Worm (Caenorhabditis elegans) whole organism, young adult: ENCODE results near the gene mlc-2.

Experiments used
- B0035.1 ChIP-seq: sonication (generic microtip); optimal IDR thresholded peaks from 2 replicates; lab custom pipeline; 2016; ENCODE audit warnings: missing genetic modification characterization, mild to moderate bottlenecking, missing compliant biosample characterization, missing genotype, missing genetic modification reagents
- F23B12.7 ChIP-seq: sonication (generic microtip); optimal IDR thresholded peaks from 2 replicates; lab custom pipeline; 2017; ENCODE audit warnings: missing genetic modification characterization, mild to moderate bottlenecking, missing compliant biosample characterization, antibody characterized with exemption, moderate library complexity; ENCODE audit not compliant: insufficient read depth
- Y53F4B.3 ChIP-seq: fragments of 200-800 bp; sonication (Bioruptor generic); IDR thresholded peaks from 2 replicates; pipeline ENCODE4 v1.3.6; 2022; ENCODE audit warnings: missing genetic modification reagents, missing genetic modification characterization, missing compliant biosample characterization
- Y53G8AR.9 ChIP-seq: fragments of 200-800 bp; sonication (Bioruptor generic); conservative IDR thresholded peaks from 2 replicates; pipeline ENCODE4 v1.3.6; 2022; ENCODE audit warnings: missing genetic modification reagents, missing genetic modification characterization, missing compliant biosample characterization
- dpl-1 ChIP-seq: fragments of 150-350 bp; optimal IDR thresholded peaks from 2 replicates; lab custom pipeline; 2014; ENCODE audit warnings: missing biosample characterization, missing genetic modification reagents, missing genetic modification characterization
- madf-6 ChIP-seq: fragments of 200-800 bp; sonication (Bioruptor generic); IDR thresholded peaks from 2 replicates; pipeline ENCODE4 v1.3.6; 2022; ENCODE audit warnings: missing genetic modification reagents, missing genetic modification characterization, missing compliant biosample characterization
- nfya-1 ChIP-seq: sonication (generic microtip); optimal IDR thresholded peaks from 2 replicates; lab custom pipeline; 2017; ENCODE audit warnings: antibody characterized with exemption, missing compliant biosample characterization, missing genetic modification characterization, borderline replicate concordance; ENCODE audit not compliant: insufficient read depth
- unc-62 ChIP-seq: fragments of 150-350 bp; optimal IDR thresholded peaks from 2 replicates; lab custom pipeline; 2014; ENCODE audit warnings: missing biosample characterization, missing genetic modification reagents, missing genetic modification characterization

DNA sequence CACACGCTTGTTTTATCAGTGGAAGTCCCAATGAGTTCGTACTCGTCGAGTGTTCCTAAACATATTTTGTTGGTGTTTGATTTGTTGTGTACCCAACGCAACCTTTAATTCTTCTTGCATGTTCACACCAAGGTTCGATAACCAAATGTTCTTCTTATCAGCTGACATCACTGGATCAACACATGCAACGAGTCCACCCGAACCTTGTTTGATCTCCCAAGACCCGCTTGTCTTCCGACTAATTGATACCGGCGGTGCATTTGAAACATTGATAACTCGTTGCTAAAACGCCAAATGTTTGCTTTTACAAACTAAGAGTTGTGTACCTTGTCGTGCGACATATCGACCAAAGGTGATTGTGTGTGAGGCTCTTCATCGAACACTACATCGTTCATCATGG is 15.3 kb upstream of the mlc-2 start:
- no peak for TF ChIP-seq nfya-1 (tag; lab: Kevin White, UChicago)
- no peak for TF ChIP-seq B0035.1 (tag; lab: Kevin White, UChicago)
- no peak for TF ChIP-seq dpl-1
- no peak for TF ChIP-seq unc-62 (GFP tag; lab: Kevin White, UChicago)
- no peak for TF ChIP-seq madf-6 (GFP tag; lab: Robert Waterston, UW)
- TF ChIP-seq Y53F4B.3: no peak
- no peak for TF ChIP-seq Y53G8AR.9 (GFP tag; lab: Robert Waterston, UW)
- no peak for TF ChIP-seq F23B12.7 (tag; lab: Kevin White, UChicago)
